Worm (Caenorhabditis elegans) whole organism, late embryonic: Measurements from ENCODE around the gene ZK896.5.

ENCODE experiments used
- C38D4.7 ChIP-seq: fragments of 200-800 bp; sonication (Bioruptor generic); optimal IDR thresholded peaks from 2 replicates; lab custom pipeline; 2018; ENCODE audit warnings: mild to moderate bottlenecking, missing genetic modification characterization, moderate library complexity, missing compliant biosample characterization
- Y22D7AL.16 ChIP-seq: sonication (generic microtip); optimal IDR thresholded peaks from 2 replicates; lab custom pipeline; 2016; ENCODE audit warnings: missing genetic modification characterization, missing compliant biosample characterization
- ceh-2 ChIP-seq: sonication (generic microtip); optimal IDR thresholded peaks from 2 replicates; lab custom pipeline; 2016; ENCODE audit warnings: missing genotype, missing genetic modification characterization, missing compliant biosample characterization
- ceh-22 ChIP-seq: sonication (generic microtip); optimal IDR thresholded peaks from 2 replicates; lab custom pipeline; 2017; ENCODE audit warnings: missing biosample characterization, missing genetic modification characterization
- ets-4 ChIP-seq: sonication (generic microtip); optimal IDR thresholded peaks from 2 replicates; lab custom pipeline; 2016; ENCODE audit warnings: missing genetic modification characterization, missing compliant biosample characterization
- nfya-1 ChIP-seq: sonication (generic microtip); optimal IDR thresholded peaks from 2 replicates; lab custom pipeline; 2017; ENCODE audit warnings: missing genetic modification characterization, mild to moderate bottlenecking, missing compliant biosample characterization, antibody characterized with exemption, moderate library complexity
- nhr-11 ChIP-seq: fragments of 150-350 bp; optimal IDR thresholded peaks from 2 replicates; lab custom pipeline; 2014; ENCODE audit warnings: missing biosample characterization, missing genetic modification characterization
- pag-3 ChIP-seq: sonication (generic microtip); optimal IDR thresholded peaks from 2 replicates; lab custom pipeline; 2016; ENCODE audit warnings: missing compliant biosample characterization, missing genetic modification characterization, borderline replicate concordance
- pha-4 ChIP-seq: fragments of 150-350 bp; optimal IDR thresholded peaks from 2 replicates; lab custom pipeline; 2018; ENCODE audit warnings: missing biosample characterization, missing genetic modification reagents, missing genetic modification characterization
- rnt-1 ChIP-seq: sonication (generic microtip); optimal IDR thresholded peaks from 2 replicates; lab custom pipeline; 2016; ENCODE audit warnings: missing genetic modification characterization, missing compliant biosample characterization
- syd-9 ChIP-seq: sonication (generic microtip); optimal IDR thresholded peaks from 2 replicates; lab custom pipeline; 2016; ENCODE audit warnings: mild to moderate bottlenecking, missing genetic modification characterization, moderate library complexity, missing compliant biosample characterization
- tbx-2 ChIP-seq: sonication (generic microtip); optimal IDR thresholded peaks from 2 replicates; lab custom pipeline; 2016; ENCODE audit warnings: missing genetic modification characterization, missing compliant biosample characterization
- unc-55 ChIP-seq: sonication (generic microtip); optimal IDR thresholded peaks from 2 replicates; lab custom pipeline; 2017; ENCODE audit warnings: missing biosample characterization, missing genetic modification reagents, missing genetic modification characterization

DNA sequence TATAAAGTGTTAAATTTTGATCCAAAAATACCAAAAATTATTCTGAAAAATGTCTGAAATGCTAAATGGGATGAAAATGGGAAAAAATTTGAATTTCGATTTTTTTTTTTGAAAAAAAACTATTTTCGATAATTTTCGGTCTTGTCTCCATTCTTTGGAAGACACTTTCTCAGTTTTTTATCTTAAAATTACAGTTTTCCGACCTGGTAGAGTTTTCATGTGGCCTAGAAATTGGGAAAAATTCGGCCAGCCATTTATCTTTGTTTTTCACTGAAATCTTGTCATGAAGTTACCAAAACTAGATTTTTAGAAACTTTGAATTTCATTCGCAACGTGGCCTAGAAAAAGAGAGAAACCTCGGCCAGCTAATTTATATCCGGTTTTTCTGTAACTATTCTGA lies 38.6 kb downstream of the ZK896.5 start:
- no peak for TF ChIP-seq rnt-1
- TF ChIP-seq nfya-1 (tag; lab: Kevin White, UChicago): no peak
- TF ChIP-seq pag-3 (tag; lab: Kevin White, UChicago): no peak
- no peak for TF ChIP-seq ceh-22 (tag; lab: Kevin White, UChicago)
- TF ChIP-seq ets-4 (tag; lab: Kevin White, UChicago): no peak
- no peak for TF ChIP-seq tbx-2 (tag; lab: Kevin White, UChicago)
- no peak for TF ChIP-seq unc-55 (GFP tag; lab: Kevin White, UChicago)
- no peak for TF ChIP-seq ceh-2 (tag; lab: Kevin White, UChicago)
- TF ChIP-seq pha-4 (tag; lab: Kevin White, UChicago): no peak
- no peak for TF ChIP-seq syd-9
- no peak for TF ChIP-seq nhr-11 (tag; lab: Kevin White, UChicago)
- TF ChIP-seq C38D4.7 (GFP tag; lab: Kevin White, UChicago): no peak
- no peak for TF ChIP-seq Y22D7AL.16
